Worm (Caenorhabditis elegans) whole organism, midembryonic: ENCODE measurements around the gene del-9.

Experiments
- cog-1 ChIP-seq: sonication (generic microtip); optimal IDR thresholded peaks from 2 replicates; lab custom pipeline; 2016; ENCODE audit warnings: missing genetic modification characterization, missing compliant biosample characterization
- flt-1 ChIP-seq: fragments of 200-800 bp; sonication (Bioruptor generic); IDR thresholded peaks from 2 replicates; pipeline ENCODE4 v1.3.6; 2022; ENCODE audit warnings: missing genetic modification characterization, missing compliant biosample characterization
- klf-2 ChIP-seq: fragments of 200-800 bp; sonication (Bioruptor generic); conservative IDR thresholded peaks from 2 replicates; pipeline ENCODE4 v1.3.6; 2022; ENCODE audit warnings: missing genetic modification reagents, missing genetic modification characterization, missing compliant biosample characterization
- ref-1 ChIP-seq: fragments of 200-800 bp; sonication (Bioruptor generic); conservative IDR thresholded peaks from 2 replicates; pipeline ENCODE4 v1.3.6; 2022; ENCODE audit warnings: missing genetic modification reagents, missing genetic modification characterization, missing compliant biosample characterization
- tab-1 ChIP-seq: fragments of 200-800 bp; sonication (Bioruptor generic); IDR thresholded peaks from 2 replicates; pipeline ENCODE4 v1.3.6; 2022; ENCODE audit warnings: missing genetic modification characterization, missing compliant biosample characterization
- ztf-29 ChIP-seq: fragments of 200-800 bp; sonication (Bioruptor generic); IDR thresholded peaks from 2 replicates; pipeline ENCODE4 v1.3.6; 2022; ENCODE audit warnings: missing genetic modification reagents, missing genetic modification characterization, missing compliant biosample characterization

- TF ChIP-seq tab-1 (GFP tag; lab: Robert Waterston, UW), result peak; percentile 77
- TF ChIP-seq cog-1 (tag; lab: Kevin White, UChicago), result no peak
- peak; percentile 43; the same call in 1 of the 2 replicates for TF ChIP-seq ref-1 (GFP tag; lab: Robert Waterston, UW)
- 0 out of 2 replicates have a peak, but pooled peaks have one; percentile 37 for TF ChIP-seq klf-2 (GFP tag; lab: Robert Waterston, UW)
- TF ChIP-seq flt-1 (GFP tag; lab: Robert Waterston, UW), result no peak
- TF ChIP-seq ztf-29 (GFP tag; lab: Robert Waterston, UW), result peak; percentile 49; the same call in 1 of the 2 replicates
These were observed 14.4 kb upstream of the del-9 start for ce11 chrX:3631550-3631949.
